Fruit fly (Drosophila melanogaster) S2 (cell line): ENCODE measurements around the gene CAH6.

ENCODE experiments used
- CG8478 ChIP-seq: fragments of >200 bp; optimal IDR thresholded peaks from 2 replicates; lab custom pipeline; 2018
- CTCF ChIP-seq, 2 experiments: fragments of >200 bp; optimal IDR thresholded peaks; 2 replicates each; lab custom pipeline; 2018

DNA sequence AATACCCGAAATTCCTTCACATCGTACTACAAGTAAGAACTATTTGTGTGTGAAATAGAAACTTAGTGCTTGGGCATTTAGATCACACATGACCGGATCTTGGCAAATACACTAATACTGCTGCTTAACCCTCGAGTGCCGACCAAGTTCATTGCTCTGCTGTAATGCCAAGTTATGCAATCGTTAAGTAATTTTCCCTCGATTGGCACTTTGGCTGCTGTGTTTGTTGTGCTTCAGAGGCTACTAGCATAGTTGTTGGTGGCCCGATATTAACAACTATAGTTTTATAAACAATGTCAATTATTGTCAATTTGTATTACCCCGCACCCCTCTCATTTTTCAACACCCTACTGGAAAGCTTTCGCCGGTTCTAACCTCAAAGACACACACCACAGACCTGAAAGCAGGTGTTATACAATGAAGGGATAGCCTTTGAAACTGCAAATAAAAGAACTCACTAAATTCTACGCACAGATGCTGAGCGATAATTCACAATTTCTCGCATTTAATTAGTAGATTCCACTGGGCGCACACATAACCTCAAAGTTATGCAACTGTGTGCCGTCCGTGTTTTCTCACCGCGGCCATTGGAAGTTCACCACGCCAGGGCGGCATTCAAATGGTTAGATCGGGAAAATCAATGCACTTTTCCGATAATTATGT lies 39.1 kb upstream of the CAH6 start:
- no peak for TF ChIP-seq CTCF (optimal IDR thresholded peaks at IDR 0.05; lab: Kevin White, UChicago)
- TF ChIP-seq CG8478: no peak
